Worm (Caenorhabditis elegans): ENCODE measurements around the gene skr-4.

The skr-4 gene

DNA sequence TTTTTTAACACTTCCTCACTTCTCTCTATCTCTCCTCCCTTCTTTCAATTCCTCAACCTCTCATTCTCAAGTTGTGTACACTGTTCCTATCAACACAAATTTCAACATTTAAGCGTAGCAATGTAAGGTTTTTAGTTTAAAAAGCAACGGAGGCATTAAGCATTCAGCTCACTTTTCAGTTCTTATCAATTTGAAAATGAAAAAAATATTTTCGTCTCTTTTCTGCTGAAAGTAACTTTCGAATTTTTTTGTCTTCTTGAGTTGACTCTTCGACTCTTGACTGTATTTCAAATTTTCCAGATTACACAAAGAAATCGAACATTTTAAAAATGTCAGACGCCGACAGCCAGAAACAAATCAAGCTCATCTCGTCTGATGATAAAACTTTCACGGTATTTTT, at the start of gene skr-4:
TSS of gene skr-4 (plus strand) at position 301 of the 400 bp plus-strand sequence.
- TF ChIP-seq unc-130 (tag; optimal IDR thresholded peaks at IDR 0.05) (no peak), nhr-71 (tag; optimal IDR thresholded peaks at IDR 0.05) (no peak), pag-3 (tag; optimal IDR thresholded peaks at IDR 0.05; ENCODE audit: borderline replicate concordance, insufficient read depth) (no peak), sox-4 (tag; optimal IDR thresholded peaks at IDR 0.05) (no peak), fkh-4 (tag; optimal IDR thresholded peaks at IDR 0.05; ENCODE audit: borderline replicate concordance) (no peak), lin-15B (tag; optimal IDR thresholded peaks at IDR 0.05) (no peak), alr-1 (tag; optimal IDR thresholded peaks at IDR 0.05; ENCODE audit: borderline replicate concordance) (no peak), mab-9 (GFP tag; IDR thresholded peaks at IDR 0.05) (no peak), nhr-90 (tag; optimal IDR thresholded peaks at IDR 0.05; ENCODE audit: poor library complexity) (no peak), efl-3 (GFP tag; optimal IDR thresholded peaks at IDR 0.05) (no peak), egl-13 (tag; optimal IDR thresholded peaks at IDR 0.05) (no peak), ceh-63 (GFP tag; optimal IDR thresholded peaks at IDR 0.05) (no peak), nhr-47 (tag; optimal IDR thresholded peaks at IDR 0.05) (no peak), mdl-1 (tag; optimal IDR thresholded peaks at IDR 0.05) (no peak), dsc-1 (tag; optimal IDR thresholded peaks at IDR 0.05) (no peak)

DNA sequence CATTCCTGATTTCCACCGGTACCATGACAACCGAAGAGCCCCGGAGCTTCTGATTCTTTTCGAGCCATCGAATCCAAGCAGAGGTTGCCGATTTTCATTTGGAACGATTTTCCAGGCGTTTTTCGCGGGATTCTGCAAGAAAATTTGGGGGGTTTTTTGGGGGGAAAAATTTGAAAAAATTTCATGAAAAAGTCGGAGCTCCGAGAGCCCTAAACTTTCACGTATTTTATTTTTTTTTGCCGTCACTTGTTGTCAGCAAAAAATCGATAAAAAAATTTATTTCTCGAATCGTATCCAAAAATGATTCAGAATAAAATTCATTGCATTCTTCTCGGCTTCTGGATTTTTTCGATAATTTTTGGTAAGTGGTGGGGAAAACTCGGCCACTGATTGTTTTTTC, 41.1 kb upstream of the skr-4 start, which contains the start of gene Y116F11B.13:
TSS of gene Y116F11B.13 (plus strand) at position 301 of the 400 bp plus-strand sequence.
- TF ChIP-seq hlh-4 (tag; optimal IDR thresholded peaks at IDR 0.05) (no peak), lin-14 (GFP tag; optimal IDR thresholded peaks at IDR 0.05) (no peak), jun-1 (tag; optimal IDR thresholded peaks at IDR 0.05) (no peak), sup-37 (GFP tag; optimal IDR thresholded peaks at IDR 0.05) (no peak), lsy-2 (tag; optimal IDR thresholded peaks at IDR 0.05) (no peak), fkh-8 (tag; optimal IDR thresholded peaks at IDR 0.05) (no peak), ceh-82 (tag; optimal IDR thresholded peaks at IDR 0.05) (no peak), snu-23 (GFP tag; optimal IDR thresholded peaks at IDR 0.05) (no peak), snpc-4 (tag; optimal IDR thresholded peaks at IDR 0.05) (no peak), sptf-1 (tag; optimal IDR thresholded peaks at IDR 0.05) (no peak), unc-130 (tag; optimal IDR thresholded peaks at IDR 0.05) (no peak), xbp-1 (tag; optimal IDR thresholded peaks at IDR 0.05) (no peak), mep-1 (tag; optimal IDR thresholded peaks at IDR 0.05) (no peak), nhr-12 (tag; optimal IDR thresholded peaks at IDR 0.05) (no peak), F16B12.6 (tag; optimal IDR thresholded peaks at IDR 0.05) (no peak), nhr-20 (tag; optimal IDR thresholded peaks at IDR 0.05) (no peak), ztf-4 (tag; optimal IDR thresholded peaks at IDR 0.05) (no peak), unc-62 (GFP tag; optimal IDR thresholded peaks at IDR 0.05) (no peak)

DNA sequence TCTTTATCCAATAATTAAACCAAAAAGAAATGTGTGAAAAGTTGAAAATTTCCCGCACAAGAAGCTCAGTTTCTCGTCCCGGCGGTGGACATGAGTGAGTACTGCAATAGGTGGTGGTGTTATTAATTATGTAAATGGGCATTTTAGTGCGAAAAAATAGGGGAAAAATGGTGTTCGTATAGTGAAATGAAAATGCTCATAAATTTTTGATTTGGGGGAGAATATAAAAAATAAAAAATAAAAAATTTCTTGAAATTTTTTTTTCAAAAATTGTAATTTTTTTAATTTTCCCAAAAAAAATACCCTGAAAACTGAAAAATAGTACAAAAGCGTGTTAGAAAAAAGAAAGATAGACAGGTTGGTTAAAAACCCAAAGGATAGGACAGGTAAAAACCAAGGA, 28.8 kb upstream of the skr-4 start, which contains the start of gene gly-4:
TSS of gene gly-4 (minus strand) at position 101 of the 400 bp plus-strand sequence.
- TF ChIP-seq ces-1 (GFP tag; optimal IDR thresholded peaks at IDR 0.05) = no peak
- no peak for TF ChIP-seq nhr-77 (tag; optimal IDR thresholded peaks at IDR 0.05)
- TF ChIP-seq sox-4 (tag; optimal IDR thresholded peaks at IDR 0.05) = no peak
- TF ChIP-seq sup-37 (GFP tag; optimal IDR thresholded peaks at IDR 0.05) = no peak
- TF ChIP-seq alr-1 (tag; optimal IDR thresholded peaks at IDR 0.05; ENCODE audit: borderline replicate concordance) = no peak
- TF ChIP-seq lin-13 (GFP tag; optimal IDR thresholded peaks at IDR 0.05) = no peak
- TF ChIP-seq mab-9 (GFP tag; IDR thresholded peaks at IDR 0.05) = no peak
- no peak for TF ChIP-seq ets-5 (GFP tag; IDR thresholded peaks at IDR 0.05)
- no peak for TF ChIP-seq elt-3 (tag; optimal IDR thresholded peaks at IDR 0.05)
- TF ChIP-seq efl-3 (GFP tag; optimal IDR thresholded peaks at IDR 0.05) = no peak
- TF ChIP-seq xbp-1 (tag; optimal IDR thresholded peaks at IDR 0.05) = no peak
- TF ChIP-seq lin-14 (GFP tag; optimal IDR thresholded peaks at IDR 0.05) = no peak
- TF ChIP-seq isw-1 (GFP tag; IDR thresholded peaks at IDR 0.05) = no peak
- TF ChIP-seq grh-1 (GFP tag; IDR thresholded peaks at IDR 0.05) = no peak
- TF ChIP-seq dsc-1 (tag; optimal IDR thresholded peaks at IDR 0.05) = no peak
- TF ChIP-seq egl-27 (tag; optimal IDR thresholded peaks at IDR 0.05) = no peak
- no peak for TF ChIP-seq mdl-1 (tag; optimal IDR thresholded peaks at IDR 0.05)
- no peak for TF ChIP-seq sptf-1 (tag; optimal IDR thresholded peaks at IDR 0.05)
- TF ChIP-seq hlh-17 (GFP tag; optimal IDR thresholded peaks at IDR 0.05; ENCODE audit: borderline replicate concordance) = no peak
- TF ChIP-seq nhr-20 (tag; optimal IDR thresholded peaks at IDR 0.05) = no peak

Data from whole organism, L1 larva.